Fruit fly (Drosophila melanogaster): ENCODE results near the gene tup.

Gene tup

dm6 chr2L:18894998-18895732 is 14.1 kb upstream of the tup start:
- TF ChIP-seq CG34367 (tag; optimal IDR thresholded peaks at IDR 0.05) = no peak
- no peak for TF ChIP-seq CG8301 (tag; optimal IDR thresholded peaks at IDR 0.05)
- TF ChIP-seq CG13204 (GFP tag; optimal IDR thresholded peaks at IDR 0.05) = no peak
- no peak for TF ChIP-seq Pif1A (GFP tag; optimal IDR thresholded peaks at IDR 0.05)
- no peak for TF ChIP-seq CG10348 (GFP tag; IDR thresholded peaks at IDR 0.05)
- TF ChIP-seq CG17806 (tag; optimal IDR thresholded peaks at IDR 0.05) = peak; percentile 14
- no peak for TF ChIP-seq rn (GFP tag; IDR thresholded peaks at IDR 0.05)
- no peak for TF ChIP-seq CG12605 (GFP tag; IDR thresholded peaks at IDR 0.05)
- peak; percentile 33 for TF ChIP-seq CG9948 (tag; optimal IDR thresholded peaks at IDR 0.05)
- no peak for TF ChIP-seq Ets98B (GFP tag; IDR thresholded peaks at IDR 0.05)
- TF ChIP-seq Snoo (tag; optimal IDR thresholded peaks at IDR 0.05) = peak; percentile 45
- TF ChIP-seq gl (tag; optimal IDR thresholded peaks at IDR 0.05) = no peak
- no peak for TF ChIP-seq Pif1B (GFP tag; optimal IDR thresholded peaks at IDR 0.05)
- TF ChIP-seq CG14655 (GFP tag; optimal IDR thresholded peaks at IDR 0.05) = peak; percentile 7
- TF ChIP-seq D1 (tag; optimal IDR thresholded peaks at IDR 0.05) = no peak
- TF ChIP-seq CG32121 (GFP tag; IDR thresholded peaks at IDR 0.05) = no peak
- no peak for TF ChIP-seq fd96Ca (GFP tag; IDR thresholded peaks at IDR 0.05)
- no peak for TF ChIP-seq EcR (GFP tag; optimal IDR thresholded peaks at IDR 0.05)
- peak; percentile 57 for TF ChIP-seq CG8159 (tag; optimal IDR thresholded peaks at IDR 0.05)
- TF ChIP-seq CG15710 (tag; optimal IDR thresholded peaks at IDR 0.05) = peak; percentile 28
- no peak for TF ChIP-seq CG4496 (GFP tag; IDR thresholded peaks at IDR 0.05)

dm6 chr2L:18890087-18890486 is 9.0 kb upstream of the tup start:
- TF ChIP-seq CG14655 (GFP tag; optimal IDR thresholded peaks at IDR 0.05) = peak; percentile 38
- TF ChIP-seq CG8159 (tag; optimal IDR thresholded peaks at IDR 0.05) = peak; percentile 80
- peak; percentile 67 for TF ChIP-seq CG17806 (tag; optimal IDR thresholded peaks at IDR 0.05)
- TF ChIP-seq Pif1A (GFP tag; optimal IDR thresholded peaks at IDR 0.05) = peak; percentile 64
- TF ChIP-seq CG34367 (tag; optimal IDR thresholded peaks at IDR 0.05) = peak; percentile 72
- TF ChIP-seq CG10348 (GFP tag; IDR thresholded peaks at IDR 0.05) = no peak
- peak; percentile 36 for TF ChIP-seq gl (tag; optimal IDR thresholded peaks at IDR 0.05)
- no peak for TF ChIP-seq CG12605 (GFP tag; IDR thresholded peaks at IDR 0.05)
- peak; percentile 7 for TF ChIP-seq D1 (tag; optimal IDR thresholded peaks at IDR 0.05)
- TF ChIP-seq EcR (GFP tag; optimal IDR thresholded peaks at IDR 0.05) = no peak
- peak; percentile 8; the same call in 1 of the 2 replicates for TF ChIP-seq rn (GFP tag; IDR thresholded peaks at IDR 0.05)
- TF ChIP-seq Pif1B (GFP tag; optimal IDR thresholded peaks at IDR 0.05) = peak; percentile 59
- no peak for TF ChIP-seq fd96Ca (GFP tag; IDR thresholded peaks at IDR 0.05)
- TF ChIP-seq CG13204 (GFP tag; optimal IDR thresholded peaks at IDR 0.05) = peak; percentile 46
- TF ChIP-seq CG9948 (tag; optimal IDR thresholded peaks at IDR 0.05) = peak; percentile 66
- 0 out of 2 replicates have a peak, but pooled peaks have one; percentile 21 for TF ChIP-seq CG32121 (GFP tag; IDR thresholded peaks at IDR 0.05)
- no peak for TF ChIP-seq Ets98B (GFP tag; IDR thresholded peaks at IDR 0.05)
- TF ChIP-seq CG4496 (GFP tag; IDR thresholded peaks at IDR 0.05) = no peak
- TF ChIP-seq CG8301 (tag; optimal IDR thresholded peaks at IDR 0.05) = peak; percentile 7
- TF ChIP-seq CG15710 (tag; optimal IDR thresholded peaks at IDR 0.05) = peak; percentile 81
- peak; percentile 69 for TF ChIP-seq Snoo (tag; optimal IDR thresholded peaks at IDR 0.05)

dm6 chr2L:18889311-18889710 is 8.2 kb upstream of the tup start:
- TF ChIP-seq CG12605 (GFP tag; IDR thresholded peaks at IDR 0.05) = no peak
- peak; percentile 29 for TF ChIP-seq CG8159 (tag; optimal IDR thresholded peaks at IDR 0.05)
- no peak for TF ChIP-seq Snoo (tag; optimal IDR thresholded peaks at IDR 0.05)
- TF ChIP-seq EcR (GFP tag; optimal IDR thresholded peaks at IDR 0.05) = no peak
- TF ChIP-seq Pif1B (GFP tag; optimal IDR thresholded peaks at IDR 0.05) = no peak
- no peak for TF ChIP-seq CG32121 (GFP tag; IDR thresholded peaks at IDR 0.05)
- TF ChIP-seq CG8301 (tag; optimal IDR thresholded peaks at IDR 0.05) = no peak
- TF ChIP-seq CG13204 (GFP tag; optimal IDR thresholded peaks at IDR 0.05) = no peak
- TF ChIP-seq Pif1A (GFP tag; optimal IDR thresholded peaks at IDR 0.05) = no peak
- TF ChIP-seq CG9948 (tag; optimal IDR thresholded peaks at IDR 0.05) = peak; percentile 15
- no peak for TF ChIP-seq D1 (tag; optimal IDR thresholded peaks at IDR 0.05)
- peak; percentile 1 for TF ChIP-seq CG17806 (tag; optimal IDR thresholded peaks at IDR 0.05)
- no peak for TF ChIP-seq Ets98B (GFP tag; IDR thresholded peaks at IDR 0.05)
- no peak for TF ChIP-seq CG14655 (GFP tag; optimal IDR thresholded peaks at IDR 0.05)
- TF ChIP-seq rn (GFP tag; IDR thresholded peaks at IDR 0.05) = no peak
- TF ChIP-seq CG15710 (tag; optimal IDR thresholded peaks at IDR 0.05) = peak; percentile 28
- TF ChIP-seq CG34367 (tag; optimal IDR thresholded peaks at IDR 0.05) = no peak
- TF ChIP-seq fd96Ca (GFP tag; IDR thresholded peaks at IDR 0.05) = no peak
- no peak for TF ChIP-seq gl (tag; optimal IDR thresholded peaks at IDR 0.05)
- no peak for TF ChIP-seq CG4496 (GFP tag; IDR thresholded peaks at IDR 0.05)
- no peak for TF ChIP-seq CG10348 (GFP tag; IDR thresholded peaks at IDR 0.05)

dm6 chr2L:18886904-18887303 is 5.8 kb upstream of the tup start:
- TF ChIP-seq CG32121 (GFP tag; IDR thresholded peaks at IDR 0.05) = no peak
- TF ChIP-seq Pif1B (GFP tag; optimal IDR thresholded peaks at IDR 0.05) = no peak
- TF ChIP-seq CG10348 (GFP tag; IDR thresholded peaks at IDR 0.05) = no peak

dm6 chr2L:18884783-18885182 is 3.7 kb upstream of the tup start:
- TF ChIP-seq Ets98B (GFP tag; IDR thresholded peaks at IDR 0.05) (no peak), CG17806 (tag; optimal IDR thresholded peaks at IDR 0.05) (no peak), CG9948 (tag; optimal IDR thresholded peaks at IDR 0.05) (no peak)

- TF ChIP-seq CG10348 (GFP tag; IDR thresholded peaks at IDR 0.05) (no peak), CG9948 (tag; optimal IDR thresholded peaks at IDR 0.05) (no peak), CG14655 (GFP tag; optimal IDR thresholded peaks at IDR 0.05) (no peak), EcR (GFP tag; optimal IDR thresholded peaks at IDR 0.05) (no peak), CG13204 (GFP tag; optimal IDR thresholded peaks at IDR 0.05) (no peak), Pif1A (GFP tag; optimal IDR thresholded peaks at IDR 0.05) (no peak), CG17806 (tag; optimal IDR thresholded peaks at IDR 0.05) (no peak), rn (GFP tag; IDR thresholded peaks at IDR 0.05) (no peak), gl (tag; optimal IDR thresholded peaks at IDR 0.05) (no peak), fd96Ca (GFP tag; IDR thresholded peaks at IDR 0.05) (no peak), Snoo (tag; optimal IDR thresholded peaks at IDR 0.05) (no peak), CG34367 (tag; optimal IDR thresholded peaks at IDR 0.05) (no peak), CG15710 (tag; optimal IDR thresholded peaks at IDR 0.05) (no peak), D1 (tag; optimal IDR thresholded peaks at IDR 0.05) (no peak), CG4496 (GFP tag; IDR thresholded peaks at IDR 0.05) (no peak), CG32121 (GFP tag; IDR thresholded peaks at IDR 0.05) (no peak), Ets98B (GFP tag; IDR thresholded peaks at IDR 0.05) (no peak), CG8159 (tag; optimal IDR thresholded peaks at IDR 0.05) (no peak), CG12605 (GFP tag; IDR thresholded peaks at IDR 0.05) (no peak)
Measured at dm6 chr2L:18882734-18883133, 1.7 kb upstream of the tup start.

All from whole organism, pupa.